Worm (Caenorhabditis elegans): Measurements from ENCODE around the gene F45D11.5.

DNA sequence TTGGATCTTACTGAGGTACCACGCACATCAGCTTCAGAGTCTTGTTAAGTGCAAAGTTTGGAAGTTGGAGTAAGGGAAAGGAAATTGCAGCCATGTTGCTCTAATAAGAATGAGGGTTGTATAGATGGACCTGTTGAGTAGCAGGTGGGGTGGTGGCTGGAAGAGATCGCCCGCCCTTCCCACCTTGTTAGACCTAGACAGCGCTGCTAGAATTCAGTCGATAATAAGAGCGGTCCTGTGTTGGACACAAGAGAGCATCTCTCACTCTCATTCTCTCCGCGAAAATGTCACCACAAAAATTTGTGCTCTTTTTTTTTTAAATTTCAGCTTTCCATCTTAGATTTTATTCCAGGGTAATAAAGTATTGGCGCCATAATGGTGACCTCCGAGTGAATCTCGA is at the start of gene F45D11.5, which contains the start of gene fbxb-30:
- TF ChIP-seq unc-86 (tag; optimal IDR thresholded peaks at IDR 0.05) (no peak), nhr-77 (tag; optimal IDR thresholded peaks at IDR 0.05) (no peak), unc-62 (GFP tag; optimal IDR thresholded peaks at IDR 0.05) (no peak), sox-4 (tag; optimal IDR thresholded peaks at IDR 0.05) (no peak), lin-14 (GFP tag; optimal IDR thresholded peaks at IDR 0.05) (no peak), egl-27 (tag; optimal IDR thresholded peaks at IDR 0.05) (no peak), F16B12.6 (tag; optimal IDR thresholded peaks at IDR 0.05) (no peak), efl-1 (optimal IDR thresholded peaks at IDR 0.05) (no peak), efl-1 (GFP tag; optimal IDR thresholded peaks at IDR 0.05 in 1 of 2) (no peak), elt-3 (tag; optimal IDR thresholded peaks at IDR 0.05) (no peak), pqm-1 (tag; optimal IDR thresholded peaks at IDR 0.05) (no peak), ztf-11 (tag; optimal IDR thresholded peaks at IDR 0.05) (no peak), nhr-76 (tag; optimal IDR thresholded peaks at IDR 0.05) (no peak), nhr-237 (tag; optimal IDR thresholded peaks at IDR 0.05) (no peak), ceh-8 (GFP tag; optimal IDR thresholded peaks at IDR 0.05) (no peak)

Measured in whole organism, L1 larva.